Fruit fly (Drosophila melanogaster): ENCODE measurements around the gene mab-21.

mab-21 gene

DNA sequence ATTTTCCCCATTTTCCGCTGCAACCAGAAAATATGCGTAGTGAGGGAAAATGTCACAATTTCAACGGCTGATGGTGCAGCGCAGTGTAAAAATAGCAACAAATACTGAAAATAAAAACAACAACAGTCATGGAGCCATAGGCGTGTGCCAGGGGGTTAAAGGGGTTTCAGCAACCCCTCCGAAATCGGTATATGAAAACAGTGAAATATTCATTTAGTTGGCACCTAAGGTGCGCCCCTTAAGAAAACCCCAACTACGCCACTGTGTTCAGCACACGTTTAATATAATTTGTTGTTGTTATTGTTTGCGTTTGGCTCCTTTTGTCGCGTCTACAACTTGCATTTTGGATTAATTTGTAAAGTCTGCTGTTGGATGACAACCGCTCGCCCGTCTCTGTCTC lies 41.0 kb downstream of the mab-21 start (continued):
- no peak for TF ChIP-seq Abd-B (GFP tag; optimal IDR thresholded peaks at IDR 0.05)
- peak; percentile 32 for TF ChIP-seq CG2678 (tag; optimal IDR thresholded peaks at IDR 0.05)
- TF ChIP-seq Hr51 (GFP tag; optimal IDR thresholded peaks at IDR 0.05): peak in 1 of 2 experiments; percentile 35
- no peak for TF ChIP-seq CrebB (tag; optimal IDR thresholded peaks at IDR 0.05)
- TF ChIP-seq dm (GFP tag; optimal IDR thresholded peaks at IDR 0.05): no peak
- TF ChIP-seq gcm2 (GFP tag; optimal IDR thresholded peaks at IDR 0.05): no peak
- TF ChIP-seq pb (GFP tag; optimal IDR thresholded peaks at IDR 0.05): no peak
- no peak for TF ChIP-seq p53 (GFP tag; optimal IDR thresholded peaks at IDR 0.05)
- TF ChIP-seq E2f1 (GFP tag; IDR thresholded peaks at IDR 0.05): no peak
- peak; percentile 54 for TF ChIP-seq lmd (GFP tag; IDR thresholded peaks at IDR 0.05)
- no peak for TF ChIP-seq unc-4 (GFP tag; IDR thresholded peaks at IDR 0.05; ENCODE audit: partially characterized antibody)
- no peak for TF ChIP-seq chinmo (GFP tag; IDR thresholded peaks at IDR 0.05; ENCODE audit: partially characterized antibody)
- TF ChIP-seq crc (GFP tag; optimal IDR thresholded peaks at IDR 0.05): no peak
- no peak for TF ChIP-seq Max (GFP tag; optimal IDR thresholded peaks at IDR 0.05)
- TF ChIP-seq Awh (GFP tag; IDR thresholded peaks at IDR 0.05): peak; percentile 40; the same call in 1 of the 2 replicates
- no peak for TF ChIP-seq psq (GFP tag; optimal IDR thresholded peaks at IDR 0.05)
- no peak; the same call in 1 of the 2 replicates for TF ChIP-seq Ada2b (GFP tag; IDR thresholded peaks at IDR 0.05)
- no peak for TF ChIP-seq Dek (tag; optimal IDR thresholded peaks at IDR 0.05)
- no peak for TF ChIP-seq ham (GFP tag; IDR thresholded peaks at IDR 0.05)
- TF ChIP-seq CG17568 (GFP tag; optimal IDR thresholded peaks at IDR 0.05): no peak
- peak; percentile 35 for TF ChIP-seq CG5245 (GFP tag; optimal IDR thresholded peaks at IDR 0.05)
- TF ChIP-seq sob (GFP tag; IDR thresholded peaks at IDR 0.05): peak; percentile 25; the same call in 1 of the 2 replicates
- no peak for TF ChIP-seq br (optimal IDR thresholded peaks at IDR 0.05)
- peak; percentile 39 for TF ChIP-seq Blimp-1 (GFP tag; optimal IDR thresholded peaks at IDR 0.05)
- peak; percentile 48 for TF ChIP-seq jing (GFP tag; optimal IDR thresholded peaks at IDR 0.05)
- TF ChIP-seq CG8359 (GFP tag; optimal IDR thresholded peaks at IDR 0.05; ENCODE audit: borderline replicate concordance): no peak
- no peak for TF ChIP-seq CG6175 (GFP tag; IDR thresholded peaks at IDR 0.05)
- TF ChIP-seq CG12104 (GFP tag; optimal IDR thresholded peaks at IDR 0.05): no peak
- TF ChIP-seq Antp (GFP tag; optimal IDR thresholded peaks at IDR 0.05): peak; percentile 28
- no peak for TF ChIP-seq CG31365 (tag; optimal IDR thresholded peaks at IDR 0.05)
- 0 out of 2 replicates have a peak, but pooled peaks have one; percentile 19 for TF ChIP-seq Atf6 (GFP tag; IDR thresholded peaks at IDR 0.05)
- peak; percentile 53; the same call in 2 of the 3 replicates for TF ChIP-seq Optix (GFP tag; IDR thresholded peaks at IDR 0.05)
- TF ChIP-seq CG8290 (GFP tag; optimal IDR thresholded peaks at IDR 0.05): no peak
- TF ChIP-seq CG8290 (tag; optimal IDR thresholded peaks at IDR 0.05): peak in 1 of 2 experiments; percentile 20
- TF ChIP-seq Asciz (GFP tag; optimal IDR thresholded peaks at IDR 0.05): no peak
- TF ChIP-seq gsb-n (tag; optimal IDR thresholded peaks at IDR 0.05): peak; percentile 27
- no peak for TF ChIP-seq CG12299 (tag; optimal IDR thresholded peaks at IDR 0.05)
- TF ChIP-seq Taf1 (GFP tag; IDR thresholded peaks at IDR 0.05): no peak
- no peak for TF ChIP-seq CG34376 (GFP tag; optimal IDR thresholded peaks at IDR 0.05)
- peak; percentile 70 for TF ChIP-seq CG32772 (GFP tag; IDR thresholded peaks at IDR 0.05)
- no peak for TF ChIP-seq ab (GFP tag; optimal IDR thresholded peaks at IDR 0.05)
- TF ChIP-seq NfI (GFP tag; optimal IDR thresholded peaks at IDR 0.05): peak; percentile 19
- peak; percentile 18 for TF ChIP-seq nerfin-1 (tag; optimal IDR thresholded peaks at IDR 0.05)
- peak; percentile 36; the same call in 1 of the 2 replicates for TF ChIP-seq Rx (GFP tag; IDR thresholded peaks at IDR 0.05)
- no peak for TF ChIP-seq Ets97D (GFP tag; optimal IDR thresholded peaks at IDR 0.05)
- TF ChIP-seq CG4707 (GFP tag; optimal IDR thresholded peaks at IDR 0.05): no peak
- TF ChIP-seq seq (GFP tag; IDR thresholded peaks at IDR 0.05): no peak
- peak; percentile 40 for TF ChIP-seq dmrt99B (tag; optimal IDR thresholded peaks at IDR 0.05)
- TF ChIP-seq CG16779 (GFP tag; IDR thresholded peaks at IDR 0.05): no peak
- TF ChIP-seq nom (GFP tag; optimal IDR thresholded peaks at IDR 0.05): peak; percentile 36
- TF ChIP-seq HLH4C (GFP tag; IDR thresholded peaks at IDR 0.05; ENCODE audit: partially characterized antibody): no peak
- TF ChIP-seq CG11723 (GFP tag; optimal IDR thresholded peaks at IDR 0.05): peak; percentile 39
